Worm (Caenorhabditis elegans) whole organism, mixed stage, embryonic: ENCODE results near the gene Y59C2A.3.

Experiments
- bed-3 ChIP-seq: fragments of 200-800 bp; sonication (Bioruptor generic); optimal IDR thresholded peaks from 3 replicates; lab custom pipeline; 2018; ENCODE audit warnings: mild to moderate bottlenecking, missing genetic modification characterization, moderate library complexity, missing compliant biosample characterization
- blmp-1 ChIP-seq: fragments of 150-350 bp; optimal IDR thresholded peaks from 2 replicates; lab custom pipeline; 2014; ENCODE audit warnings: missing biosample characterization, missing genetic modification characterization
- lin-13 ChIP-seq: fragments of 150-350 bp; optimal IDR thresholded peaks from 2 replicates; lab custom pipeline; 2014; ENCODE audit warnings: missing biosample characterization, missing genetic modification characterization
- nhr-237 ChIP-seq: fragments of 150-350 bp; optimal IDR thresholded peaks from 2 replicates; lab custom pipeline; 2014; ENCODE audit warnings: missing biosample characterization, missing genetic modification characterization
- nhr-28 ChIP-seq: fragments of 150-350 bp; optimal IDR thresholded peaks from 2 replicates; lab custom pipeline; 2014; ENCODE audit warnings: missing biosample characterization, missing genetic modification characterization

DNA sequence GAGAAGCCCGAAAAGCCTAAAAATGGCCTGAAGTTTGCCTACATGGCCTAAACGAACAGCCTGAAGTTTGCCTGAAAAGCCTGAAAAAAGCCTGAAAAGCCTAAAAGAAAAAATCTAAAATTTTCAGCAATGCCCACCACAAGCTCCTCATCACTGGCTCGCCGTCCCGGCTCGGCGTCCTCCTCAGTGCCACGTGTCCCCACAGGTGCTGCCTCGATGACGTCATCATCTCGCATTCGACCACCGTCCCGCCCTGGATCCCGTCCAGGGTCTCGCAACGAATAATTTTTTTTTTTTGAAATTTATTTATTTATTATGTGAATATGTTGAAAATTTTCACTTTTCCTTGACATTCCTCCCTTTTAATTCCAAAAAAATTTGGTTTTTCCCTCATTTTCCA, 34.0 kb upstream of the Y59C2A.3 start:
- TF ChIP-seq bed-3, result no peak
- no peak for TF ChIP-seq blmp-1 (tag; lab: Kevin White, UChicago)
- no peak for TF ChIP-seq lin-13
- no peak for TF ChIP-seq nhr-237
- TF ChIP-seq nhr-28, result no peak
